Worm (Caenorhabditis elegans): ENCODE measurements around the gene T11B7.2.

Gene T11B7.2

DNA sequence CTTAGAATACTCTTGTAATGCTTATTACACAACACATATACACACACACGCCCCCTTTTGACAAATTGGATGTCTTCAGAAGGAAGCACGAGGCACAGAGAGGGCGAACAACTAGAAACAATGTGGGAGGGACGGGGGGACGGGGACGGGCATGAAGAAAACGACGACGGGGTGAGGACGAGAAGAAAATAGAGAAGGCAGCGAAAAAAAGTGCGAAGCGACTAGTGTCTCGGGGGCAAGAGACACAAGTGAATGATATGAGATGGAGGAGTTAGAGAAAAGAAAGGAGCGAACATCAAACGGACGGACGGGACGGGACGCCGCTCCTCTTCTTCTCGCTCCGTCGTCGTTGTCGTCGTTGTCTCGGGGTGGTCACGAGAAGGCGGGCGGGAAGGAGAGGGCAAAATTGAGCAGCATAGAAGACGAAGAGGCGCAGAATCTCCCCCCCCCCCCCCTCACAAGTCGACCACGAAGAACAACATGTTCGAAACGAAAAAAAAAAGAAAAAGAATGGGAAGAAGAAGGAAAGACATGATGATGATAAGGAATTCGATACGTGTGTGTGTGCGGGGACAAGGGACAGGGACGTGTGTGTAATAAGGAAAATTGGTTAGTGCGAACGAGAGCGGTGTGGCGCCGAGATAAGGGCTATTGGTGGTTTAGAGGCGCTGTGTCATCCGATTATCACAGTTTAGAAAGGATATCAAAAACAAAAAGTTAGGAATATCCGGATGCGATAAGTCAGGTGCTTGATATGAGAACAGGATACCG is 49.3 kb downstream of the T11B7.2 start (continued):
- TF ChIP-seq K11D2.4 (GFP tag; IDR thresholded peaks at IDR 0.05) = no peak; the same call in 1 of the 2 replicates
- peak; percentile 22; the same call in 1 of the 2 replicates for TF ChIP-seq rcor-1 (GFP tag; IDR thresholded peaks at IDR 0.05)
- TF ChIP-seq K12H6.12 (tag; optimal IDR thresholded peaks at IDR 0.05) = peak; percentile 95
- TF ChIP-seq sdz-38 (tag; optimal IDR thresholded peaks at IDR 0.05) = no peak
- TF ChIP-seq madf-6 (GFP tag; IDR thresholded peaks at IDR 0.05) = no peak
- TF ChIP-seq ccch-3 (GFP tag; optimal IDR thresholded peaks at IDR 0.05) = no peak
- TF ChIP-seq chd-7 (tag; optimal IDR thresholded peaks at IDR 0.05) = peak; percentile 94
- TF ChIP-seq ztf-28 (GFP tag; IDR thresholded peaks at IDR 0.05) = no peak
- TF ChIP-seq bed-2 (GFP tag; IDR thresholded peaks at IDR 0.05) = no peak
- 0 out of 2 replicates have a peak, but pooled peaks have one; percentile 71 for TF ChIP-seq nfyb-1 (GFP tag; IDR thresholded peaks at IDR 0.05)
